Worm (Caenorhabditis elegans): ENCODE measurements around the gene scl-26.

DNA sequence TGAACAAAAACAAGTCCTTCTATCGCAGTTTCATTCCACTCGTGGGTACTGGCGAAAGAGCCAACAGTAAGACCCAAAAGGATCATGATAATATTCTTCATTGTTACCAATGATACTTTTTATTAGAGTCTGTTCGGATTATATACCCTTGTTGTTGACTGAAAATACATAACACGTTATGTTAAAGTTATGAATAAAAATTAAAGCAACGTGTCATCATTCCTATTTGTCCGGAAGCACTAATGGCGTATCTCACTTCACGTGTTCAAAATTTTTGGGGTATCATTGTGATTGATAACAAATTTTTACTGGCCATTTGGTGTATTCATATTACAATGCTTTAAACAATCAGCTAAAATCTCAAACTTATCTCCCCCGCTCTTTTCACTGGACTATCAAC, at the start of gene scl-26:
- no peak for TF ChIP-seq ceh-9 (tag; optimal IDR thresholded peaks at IDR 0.05)
- TF ChIP-seq lin-39 (tag; optimal IDR thresholded peaks at IDR 0.05), result no peak
- no peak for TF ChIP-seq fos-1 (tag; optimal IDR thresholded peaks at IDR 0.05)
- no peak for TF ChIP-seq ztf-11 (tag; optimal IDR thresholded peaks at IDR 0.05)
- no peak for TF ChIP-seq tbx-2 (tag; optimal IDR thresholded peaks at IDR 0.05)
- no peak for TF ChIP-seq egl-5 (tag; optimal IDR thresholded peaks at IDR 0.05)
- TF ChIP-seq egl-27 (tag; optimal IDR thresholded peaks at IDR 0.05), result no peak
- no peak for TF ChIP-seq nhr-77 (tag; optimal IDR thresholded peaks at IDR 0.05)
- TF ChIP-seq nhr-25 (tag; optimal IDR thresholded peaks at IDR 0.05), result no peak

All from whole organism, L3 larva.